Fruit fly (Drosophila melanogaster): ENCODE results near the gene CG45492.
A peak's percentile ranks its signal among the peaks of the same experiment; 100 is the strongest.

CG45492 gene

DNA sequence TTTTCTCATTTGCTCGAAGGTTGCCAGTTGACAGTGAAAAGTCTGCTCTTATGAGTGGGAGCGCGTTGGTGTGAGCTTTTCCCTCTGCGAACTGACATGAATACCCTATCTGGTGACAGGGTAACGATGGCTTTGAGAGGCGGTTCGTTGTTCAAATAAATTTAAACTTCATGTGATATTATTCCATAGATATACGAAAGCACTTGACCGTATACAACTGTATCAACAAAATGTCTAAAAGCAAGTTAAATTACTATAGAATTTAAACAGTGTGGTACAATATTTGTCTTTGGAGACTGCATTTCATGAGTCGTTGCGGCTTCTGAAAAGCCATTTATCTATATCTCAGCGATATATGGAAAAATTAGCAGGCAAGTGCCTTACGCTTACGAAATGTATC is 20.3 kb upstream of the CG45492 start (continued):
- TF ChIP-seq CG7987 (GFP tag; optimal IDR thresholded peaks at IDR 0.05) (no peak), run (tag; optimal IDR thresholded peaks at IDR 0.05) (no peak), CG8359 (GFP tag; optimal IDR thresholded peaks at IDR 0.05; ENCODE audit: borderline replicate concordance) (no peak), CTCF (GFP tag; optimal IDR thresholded peaks at IDR 0.05) (no peak), CG34376 (GFP tag; optimal IDR thresholded peaks at IDR 0.05) (no peak), croc (GFP tag; conservative IDR thresholded peaks at IDR 0.05) (no peak), eyg (GFP tag; optimal IDR thresholded peaks at IDR 0.05) (no peak), nerfin-1 (tag; optimal IDR thresholded peaks at IDR 0.05) (no peak), CG16779 (GFP tag; IDR thresholded peaks at IDR 0.05) (no peak), CG15601 (tag; optimal IDR thresholded peaks at IDR 0.05) (no peak), CG32767 (GFP tag; IDR thresholded peaks at IDR 0.05) (peak; percentile 22; the same call in 1 of the 2 replicates), BEAF-32 (GFP tag; optimal IDR thresholded peaks at IDR 0.05) (no peak), CG13287 (GFP tag; IDR thresholded peaks at IDR 0.05; ENCODE audit: partially characterized antibody) (no peak), NfI (GFP tag; optimal IDR thresholded peaks at IDR 0.05) (peak; percentile 36), Doc2 (GFP tag; IDR thresholded peaks at IDR 0.05) (no peak), Usf (GFP tag; optimal IDR thresholded peaks at IDR 0.05) (no peak), CG12391 (tag; optimal IDR thresholded peaks at IDR 0.05) (no peak), tgo (GFP tag; IDR thresholded peaks at IDR 0.05) (0 out of 3 replicates have a peak, but pooled peaks have one; percentile 20), Sox102F (GFP tag; optimal IDR thresholded peaks at IDR 0.05) (peak; percentile 48), nau (GFP tag; optimal IDR thresholded peaks at IDR 0.05) (no peak), wor (GFP tag; IDR thresholded peaks at IDR 0.05) (peak; percentile 13; the same call in 1 of the 2 replicates), CG13624 (GFP tag; optimal IDR thresholded peaks at IDR 0.05) (peak; percentile 41), CG7556 (GFP tag; optimal IDR thresholded peaks at IDR 0.05) (peak; percentile 29), CG18011 (GFP tag; optimal IDR thresholded peaks at IDR 0.05) (no peak), slp2 (GFP tag; optimal IDR thresholded peaks at IDR 0.05) (no peak), H2.0 (GFP tag; IDR thresholded peaks at IDR 0.05) (peak; percentile 51), CG13424 (tag; optimal IDR thresholded peaks at IDR 0.05) (peak; percentile 7), TFAM (GFP tag; optimal IDR thresholded peaks at IDR 0.05) (no peak), B-H1 (GFP tag; IDR thresholded peaks at IDR 0.05) (no peak), esg (GFP tag; conservative IDR thresholded peaks at IDR 0.05) (no peak), cad (GFP tag; optimal IDR thresholded peaks at IDR 0.05) (no peak), Aef1 (GFP tag; IDR thresholded peaks at IDR 0.05) (no peak), CG18619 (GFP tag; optimal IDR thresholded peaks at IDR 0.05) (peak; percentile 39), CG3407 (GFP tag; optimal IDR thresholded peaks at IDR 0.05) (no peak), Sin3A (optimal IDR thresholded peaks at IDR 0.05) (no peak), ham (GFP tag; IDR thresholded peaks at IDR 0.05) (no peak), CG6254 (GFP tag; optimal IDR thresholded peaks at IDR 0.05) (no peak), Lpt (GFP tag; optimal IDR thresholded peaks at IDR 0.05) (no peak), CG8290 (GFP tag; optimal IDR thresholded peaks at IDR 0.05) (no peak), CG8290 (tag; optimal IDR thresholded peaks at IDR 0.05) (peak in 1 of 2 experiments; percentile 46), HmgZ (tag; optimal IDR thresholded peaks at IDR 0.05) (peak; percentile 13), pros (GFP tag; optimal IDR thresholded peaks at IDR 0.05) (no peak), CG15269 (tag; optimal IDR thresholded peaks at IDR 0.05) (peak; percentile 70), ab (GFP tag; optimal IDR thresholded peaks at IDR 0.05) (no peak), CG14050 (GFP tag; IDR thresholded peaks at IDR 0.05) (peak; percentile 48; the same call in 1 of the 3 replicates), CG4854 (GFP tag; optimal IDR thresholded peaks at IDR 0.05) (no peak), lab (GFP tag; optimal IDR thresholded peaks at IDR 0.05) (peak; percentile 47), Side (GFP tag; optimal IDR thresholded peaks at IDR 0.05) (peak; percentile 2), Drgx (GFP tag; IDR thresholded peaks at IDR 0.05) (no peak), CG8281 (tag; optimal IDR thresholded peaks at IDR 0.05) (no peak), HmgD (GFP tag; optimal IDR thresholded peaks at IDR 0.05) (no peak), CG6654 (GFP tag; optimal IDR thresholded peaks at IDR 0.05) (no peak)

Data from whole organism, embryonic.